Fruit fly (Drosophila melanogaster): ENCODE measurements around the gene Smr.

Gene Smr

dm6 chrX:12755600-12756373 is 13.4 kb upstream of the Smr start (continued):
- peak; percentile 41 for TF ChIP-seq CG10267 (tag; optimal IDR thresholded peaks at IDR 0.05)
- TF ChIP-seq Gsc (GFP tag; IDR thresholded peaks at IDR 0.05): no peak
- TF ChIP-seq cas (GFP tag; IDR thresholded peaks at IDR 0.05): peak; percentile 51
- TF ChIP-seq HHEX (GFP tag; optimal IDR thresholded peaks at IDR 0.05): peak; percentile 84
- TF ChIP-seq CG6254 (GFP tag; optimal IDR thresholded peaks at IDR 0.05): no peak
- TF ChIP-seq CG12236 (GFP tag; optimal IDR thresholded peaks at IDR 0.05): no peak
- peak; percentile 71; the same call in 2 of the 3 replicates for TF ChIP-seq ase (GFP tag; IDR thresholded peaks at IDR 0.05)
- TF ChIP-seq Dip3 (GFP tag; optimal IDR thresholded peaks at IDR 0.05): peak; percentile 75
- TF ChIP-seq crc (GFP tag; optimal IDR thresholded peaks at IDR 0.05): peak; percentile 18
- TF ChIP-seq kah (GFP tag; optimal IDR thresholded peaks at IDR 0.05): no peak
- no peak for TF ChIP-seq CG34376 (GFP tag; optimal IDR thresholded peaks at IDR 0.05)
- TF ChIP-seq CG1603 (tag; optimal IDR thresholded peaks at IDR 0.05): peak; percentile 13
- TF ChIP-seq NfI (GFP tag; optimal IDR thresholded peaks at IDR 0.05): peak; percentile 80
- TF ChIP-seq Camta (GFP tag; optimal IDR thresholded peaks at IDR 0.05): no peak
- peak; percentile 82 for TF ChIP-seq NFAT (GFP tag; IDR thresholded peaks at IDR 0.05)
- no peak; the same call in 2 of the 3 replicates for TF ChIP-seq gce (GFP tag; IDR thresholded peaks at IDR 0.05)
- peak; percentile 51; the same call in 1 of the 2 replicates for TF ChIP-seq vvl (GFP tag; IDR thresholded peaks at IDR 0.05)
- TF ChIP-seq CG30431 (GFP tag; optimal IDR thresholded peaks at IDR 0.05): peak; percentile 68
- peak; percentile 50 for TF ChIP-seq CG12299 (tag; optimal IDR thresholded peaks at IDR 0.05)
- TF ChIP-seq CG9437 (GFP tag; optimal IDR thresholded peaks at IDR 0.05): peak; percentile 83
- TF ChIP-seq CG17568 (GFP tag; optimal IDR thresholded peaks at IDR 0.05): peak; percentile 5
- TF ChIP-seq ken (GFP tag; IDR thresholded peaks at IDR 0.05): peak; percentile 67
- no peak for TF ChIP-seq ac (GFP tag; optimal IDR thresholded peaks at IDR 0.05)
- TF ChIP-seq Hsf (GFP tag; optimal IDR thresholded peaks at IDR 0.05): peak; percentile 68
- TF ChIP-seq Stat92E (GFP tag; optimal IDR thresholded peaks at IDR 0.05): no peak
- TF ChIP-seq CG17361 (GFP tag; IDR thresholded peaks at IDR 0.05): peak; percentile 88
- no peak for TF ChIP-seq CG33213 (GFP tag; optimal IDR thresholded peaks at IDR 0.05)
- TF ChIP-seq CG10209 (GFP tag; optimal IDR thresholded peaks at IDR 0.05): peak; percentile 91
- TF ChIP-seq Scr (GFP tag; IDR thresholded peaks at IDR 0.05; ENCODE audit: partially characterized antibody): no peak
- TF ChIP-seq Bteb2 (GFP tag; optimal IDR thresholded peaks at IDR 0.05): peak; percentile 56
- TF ChIP-seq Fer2 (tag; optimal IDR thresholded peaks at IDR 0.05): no peak
- peak; percentile 75 for TF ChIP-seq CG7786 (GFP tag; optimal IDR thresholded peaks at IDR 0.05)
- peak; percentile 16 for TF ChIP-seq dm (GFP tag; optimal IDR thresholded peaks at IDR 0.05)
- TF ChIP-seq CG9215 (GFP tag; IDR thresholded peaks at IDR 0.05): peak; percentile 85
- no peak for TF ChIP-seq da (GFP tag; optimal IDR thresholded peaks at IDR 0.05)
- TF ChIP-seq slbo (GFP tag; IDR thresholded peaks at IDR 0.05): peak; percentile 93
- TF ChIP-seq esg (GFP tag; conservative IDR thresholded peaks at IDR 0.05): peak; percentile 76
- peak; percentile 88 for TF ChIP-seq grau (tag; optimal IDR thresholded peaks at IDR 0.05)
- no peak for TF ChIP-seq sna (GFP tag; IDR thresholded peaks at IDR 0.05; ENCODE audit: partially characterized antibody)
- TF ChIP-seq CG14441 (GFP tag; IDR thresholded peaks at IDR 0.05): peak; percentile 81
- TF ChIP-seq Jarid2 (GFP tag; optimal IDR thresholded peaks at IDR 0.05): peak; percentile 64
- peak; percentile 83 for TF ChIP-seq Sox100B (GFP tag; optimal IDR thresholded peaks at IDR 0.05)
- TF ChIP-seq Bdp1 (GFP tag; optimal IDR thresholded peaks at IDR 0.05): no peak
- TF ChIP-seq pros (GFP tag; optimal IDR thresholded peaks at IDR 0.05): no peak
- no peak for TF ChIP-seq inv (GFP tag; IDR thresholded peaks at IDR 0.05; ENCODE audit: partially characterized antibody)
- no peak for TF ChIP-seq sima (GFP tag; optimal IDR thresholded peaks at IDR 0.05)
- TF ChIP-seq D19B (GFP tag; optimal IDR thresholded peaks at IDR 0.05): peak; percentile 88
- peak; percentile 21 for TF ChIP-seq jumu (GFP tag; optimal IDR thresholded peaks at IDR 0.05)
- TF ChIP-seq Med (GFP tag): peak; percentile 91
